Fruit fly (Drosophila melanogaster): ENCODE results near the gene Vha16-5.

- TF ChIP-seq Dll (optimal IDR thresholded peaks at IDR 0.05) (no peak), CG8478 (optimal IDR thresholded peaks at IDR 0.05) (no peak), EcR (GFP tag; optimal IDR thresholded peaks at IDR 0.05) (no peak), usp (GFP tag; optimal IDR thresholded peaks at IDR 0.05) (no peak), pan (optimal IDR thresholded peaks at IDR 0.05) (no peak), psq (optimal IDR thresholded peaks at IDR 0.05) (no peak)
These were observed 17.8 kb upstream of the Vha16-5 start for dm6 chr2L:10754599-10754998.

All from whole organism.